Worm (Caenorhabditis elegans): ENCODE measurements around the gene F26G1.1.

The F26G1.1 gene

DNA sequence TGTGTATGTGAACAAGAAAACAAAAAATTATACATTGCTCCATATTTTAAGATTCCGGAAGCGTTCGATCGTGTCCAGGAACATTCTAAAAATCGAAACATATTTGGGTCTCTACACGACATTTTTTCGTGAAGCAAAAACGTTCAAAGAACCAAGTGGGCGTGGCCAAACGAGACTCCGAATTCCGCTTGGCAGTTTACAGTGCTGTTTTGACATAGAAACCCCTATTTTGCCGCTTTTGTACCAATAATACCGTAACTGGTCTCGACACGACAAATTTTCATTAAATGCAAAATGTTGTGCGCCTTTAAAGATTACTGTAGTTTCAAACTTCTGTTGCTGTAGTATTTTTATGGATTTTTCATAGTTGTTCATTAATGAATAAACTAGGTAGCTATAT lies 35.8 kb upstream of the F26G1.1 start:
- TF ChIP-seq rnt-1 (tag; optimal IDR thresholded peaks at IDR 0.05) (no peak), nhr-11 (tag; optimal IDR thresholded peaks at IDR 0.05) (no peak), ceh-8 (GFP tag; optimal IDR thresholded peaks at IDR 0.05) (no peak), aha-1 (tag; optimal IDR thresholded peaks at IDR 0.05) (no peak), nhr-12 (tag; optimal IDR thresholded peaks at IDR 0.05) (no peak), sup-37 (GFP tag; optimal IDR thresholded peaks at IDR 0.05) (no peak), nhr-28 (tag; optimal IDR thresholded peaks at IDR 0.05) (no peak), mef-2 (tag; optimal IDR thresholded peaks at IDR 0.05) (no peak), ztf-4 (tag; optimal IDR thresholded peaks at IDR 0.05) (no peak), nhr-47 (tag; optimal IDR thresholded peaks at IDR 0.05) (no peak), nhr-85 (tag) (no peak), lin-15B (tag; optimal IDR thresholded peaks at IDR 0.05) (no peak), F16B12.6 (tag; optimal IDR thresholded peaks at IDR 0.05) (no peak), aly-2 (tag; optimal IDR thresholded peaks at IDR 0.05) (no peak), ceh-82 (tag; optimal IDR thresholded peaks at IDR 0.05) (no peak), ets-5 (GFP tag; IDR thresholded peaks at IDR 0.05) (no peak), lin-14 (GFP tag; optimal IDR thresholded peaks at IDR 0.05) (no peak)

- TF ChIP-seq nhr-76 (tag; optimal IDR thresholded peaks at IDR 0.05) (no peak), ces-1 (GFP tag; optimal IDR thresholded peaks at IDR 0.05) (no peak), nhr-28 (tag; optimal IDR thresholded peaks at IDR 0.05) (no peak), hpl-2 (GFP tag; optimal IDR thresholded peaks at IDR 0.05) (no peak), egl-13 (tag; optimal IDR thresholded peaks at IDR 0.05) (no peak), nhr-85 (tag) (no peak), zip-4 (GFP tag; optimal IDR thresholded peaks at IDR 0.05) (no peak), rnt-1 (tag; optimal IDR thresholded peaks at IDR 0.05) (no peak), fkh-10 (GFP tag; optimal IDR thresholded peaks at IDR 0.05) (no peak), ceh-82 (tag; optimal IDR thresholded peaks at IDR 0.05) (no peak), nhr-20 (tag; optimal IDR thresholded peaks at IDR 0.05) (no peak), ceh-63 (GFP tag; optimal IDR thresholded peaks at IDR 0.05) (no peak), tbx-2 (tag; optimal IDR thresholded peaks at IDR 0.05) (no peak)
Observed at ce11 chrII:4756751-4757150, 34.7 kb upstream of the F26G1.1 start, which contains the start of gene C27D9.2. Gene C27D9.2 (minus strand): TSS chrII:4756851.

ce11 chrII:4758462-4758861 lies 33.0 kb upstream of the F26G1.1 start, which contains the start of gene F26G1.3:
Gene F26G1.3 (plus strand): TSS chrII:4758762.
- TF ChIP-seq pqm-1 (tag; optimal IDR thresholded peaks at IDR 0.05) (no peak), zag-1 (tag; optimal IDR thresholded peaks at IDR 0.05) (no peak), blmp-1 (tag; optimal IDR thresholded peaks at IDR 0.05) (no peak), irx-1 (tag; optimal IDR thresholded peaks at IDR 0.05) (no peak), mef-2 (tag; optimal IDR thresholded peaks at IDR 0.05) (no peak), hpl-2 (GFP tag; optimal IDR thresholded peaks at IDR 0.05) (no peak), lin-14 (GFP tag; optimal IDR thresholded peaks at IDR 0.05) (no peak), snpc-4 (tag; optimal IDR thresholded peaks at IDR 0.05) (no peak), ceh-90 (tag; optimal IDR thresholded peaks at IDR 0.05) (no peak), hlh-17 (GFP tag; optimal IDR thresholded peaks at IDR 0.05; ENCODE audit: borderline replicate concordance) (no peak), lir-3 (tag; optimal IDR thresholded peaks at IDR 0.05; ENCODE audit: poor library complexity) (no peak), nhr-28 (tag; optimal IDR thresholded peaks at IDR 0.05) (no peak), nhr-90 (tag; optimal IDR thresholded peaks at IDR 0.05; ENCODE audit: poor library complexity) (no peak), lin-13 (GFP tag; optimal IDR thresholded peaks at IDR 0.05) (no peak), fkh-8 (tag; optimal IDR thresholded peaks at IDR 0.05) (no peak), pag-3 (tag; optimal IDR thresholded peaks at IDR 0.05; ENCODE audit: borderline replicate concordance, insufficient read depth) (no peak), tlp-1 (tag; optimal IDR thresholded peaks at IDR 0.05) (no peak)

Data from whole organism, L1 larva.